Fruit fly (Drosophila melanogaster): ENCODE data around the gene Snmp1.
A peak's percentile ranks its signal among the peaks of the same experiment; 100 is the strongest.

DNA sequence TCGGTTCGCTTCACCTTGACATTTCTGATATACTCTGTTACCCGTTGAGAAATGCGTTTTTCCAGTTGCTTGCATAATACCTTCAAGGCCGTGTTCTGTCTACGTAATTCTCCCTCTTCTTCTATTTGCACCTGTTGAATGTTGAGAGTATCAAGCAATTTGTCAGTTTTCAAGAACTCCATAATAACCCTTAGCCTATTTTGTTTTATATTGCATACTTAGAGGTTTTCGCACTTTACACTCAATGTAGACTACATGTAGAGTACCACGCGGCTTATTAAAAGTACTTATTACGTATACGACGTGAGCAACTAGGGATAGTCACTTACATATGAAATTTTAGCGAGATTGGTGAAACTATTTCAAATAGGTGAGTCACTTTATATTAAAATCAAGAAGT is 35.1 kb upstream of the Snmp1 start:
- TF ChIP-seq CG8478 (optimal IDR thresholded peaks at IDR 0.05) (no peak), CTCF (optimal IDR thresholded peaks at IDR 0.05) (peak in 1 of 2 experiments; percentile 33)

Measured in S2 (cell line).